Worm (Caenorhabditis elegans): ENCODE results near the gene C34B4.2.

ce11 chrV:13116114-13116603, 33.3 kb downstream of the C34B4.2 start, which contains the start of gene acly-2:
- no peak for TF ChIP-seq nhr-237 (tag; optimal IDR thresholded peaks at IDR 0.05)
- no peak for TF ChIP-seq R02D3.7 (tag; optimal IDR thresholded peaks at IDR 0.05)
